Fruit fly (Drosophila melanogaster): Measurements from ENCODE around the gene Axs.

The Axs gene

dm6 chrX:16691440-16691839, 7.7 kb upstream of the Axs start (continued):
- TF ChIP-seq CG11696 (GFP tag; IDR thresholded peaks at IDR 0.05) (peak; percentile 97), CG5245 (GFP tag; optimal IDR thresholded peaks at IDR 0.05) (peak; percentile 87), E2f1 (GFP tag; IDR thresholded peaks at IDR 0.05) (peak; percentile 87), Opbp (GFP tag; IDR thresholded peaks at IDR 0.05; ENCODE audit: partially characterized antibody) (no peak), Eip74EF (GFP tag; optimal IDR thresholded peaks at IDR 0.05) (peak in 1 of 2 experiments; percentile 84), Dad (GFP tag; optimal IDR thresholded peaks at IDR 0.05) (peak; percentile 87), PHDP (tag; optimal IDR thresholded peaks at IDR 0.05) (peak; percentile 82), CG1602 (GFP tag; optimal IDR thresholded peaks at IDR 0.05) (peak; percentile 76), CG3065 (GFP tag; optimal IDR thresholded peaks at IDR 0.05) (peak; percentile 65), ewg (GFP tag; optimal IDR thresholded peaks at IDR 0.05) (peak; percentile 81), ind (GFP tag; optimal IDR thresholded peaks at IDR 0.05) (peak; percentile 84), kah (GFP tag; optimal IDR thresholded peaks at IDR 0.05) (peak; percentile 66), CG6272 (GFP tag; IDR thresholded peaks at IDR 0.05) (peak; percentile 64; the same call in 1 of the 2 replicates), CG10979 (tag; optimal IDR thresholded peaks at IDR 0.05) (peak; percentile 87), CG31388 (GFP tag; optimal IDR thresholded peaks at IDR 0.05) (peak; percentile 63), Max (GFP tag; optimal IDR thresholded peaks at IDR 0.05) (peak; percentile 56), CG30020 (tag; optimal IDR thresholded peaks at IDR 0.05) (peak; percentile 38), NC2β (GFP tag; optimal IDR thresholded peaks at IDR 0.05) (peak; percentile 85), gfzf (GFP tag; optimal IDR thresholded peaks at IDR 0.05) (no peak), tll (GFP tag; optimal IDR thresholded peaks at IDR 0.05) (no peak), CG12236 (GFP tag; optimal IDR thresholded peaks at IDR 0.05) (peak; percentile 70), Atf6 (GFP tag; IDR thresholded peaks at IDR 0.05) (peak; percentile 66; the same call in 1 of the 2 replicates), CG2712 (tag; optimal IDR thresholded peaks at IDR 0.05) (peak; percentile 90), en (GFP tag; optimal IDR thresholded peaks at IDR 0.05) (peak; percentile 64), CG10462 (GFP tag; optimal IDR thresholded peaks at IDR 0.05) (peak; percentile 74), p53 (GFP tag; optimal IDR thresholded peaks at IDR 0.05) (peak; percentile 31), Ada2b (GFP tag; IDR thresholded peaks at IDR 0.05) (peak; percentile 89), sc (optimal IDR thresholded peaks at IDR 0.05) (no peak), sc (GFP tag; optimal IDR thresholded peaks at IDR 0.05) (peak; percentile 81), CG9727 (GFP tag; optimal IDR thresholded peaks at IDR 0.05) (peak; percentile 75), CG8924 (tag; optimal IDR thresholded peaks at IDR 0.05) (peak; percentile 83), CG5180 (GFP tag; optimal IDR thresholded peaks at IDR 0.05) (peak; percentile 72), Dfd (GFP tag; optimal IDR thresholded peaks at IDR 0.05) (no peak), Awh (GFP tag; IDR thresholded peaks at IDR 0.05) (peak; percentile 91), CG6654 (GFP tag; optimal IDR thresholded peaks at IDR 0.05) (peak; percentile 67), otp (GFP tag; IDR thresholded peaks at IDR 0.05) (peak; percentile 87), tap (tag; optimal IDR thresholded peaks at IDR 0.05) (peak; percentile 88), Poxn (GFP tag; IDR thresholded peaks at IDR 0.05) (no peak), CG14441 (GFP tag; IDR thresholded peaks at IDR 0.05) (peak; percentile 89), cwo (GFP tag; optimal IDR thresholded peaks at IDR 0.05) (peak; percentile 55), nerfin-2 (GFP tag; IDR thresholded peaks at IDR 0.05; ENCODE audit: partially characterized antibody) (no peak), CG2678 (tag; optimal IDR thresholded peaks at IDR 0.05) (peak; percentile 84), CG8359 (GFP tag; optimal IDR thresholded peaks at IDR 0.05; ENCODE audit: borderline replicate concordance) (peak; percentile 67), CG15073 (GFP tag; optimal IDR thresholded peaks at IDR 0.05) (peak; percentile 46), esg (GFP tag; conservative IDR thresholded peaks at IDR 0.05) (peak; percentile 86), toy (GFP tag; IDR thresholded peaks at IDR 0.05) (0 out of 2 replicates have a peak, but pooled peaks have one; percentile 36), grn (GFP tag; optimal IDR thresholded peaks at IDR 0.05) (peak; percentile 9), gcm2 (GFP tag; optimal IDR thresholded peaks at IDR 0.05) (peak; percentile 63), ara (GFP tag; IDR thresholded peaks at IDR 0.05) (peak; percentile 93), D19A (tag; optimal IDR thresholded peaks at IDR 0.05) (peak; percentile 80), CG7271 (tag; optimal IDR thresholded peaks at IDR 0.05) (peak; percentile 33)

All from whole organism, embryonic.